Fruit fly (Drosophila melanogaster) whole organism, larva: Measurements from ENCODE around the gene caps.
A peak's percentile ranks its signal among the peaks of the same experiment; 100 is the strongest.

ENCODE experiments used
- noc ChIP-seq: fragments of 200-800 bp; sonication (Bioruptor generic); optimal IDR thresholded peaks from 3 replicates; lab custom pipeline; 2019; ENCODE audit warnings: missing biosample characterization, mild to moderate bottlenecking, missing genetic modification characterization, moderate library complexity

The caps gene

dm6 chr3L:13228502-13228941, at the start of gene caps:
Gene caps, plus strand, starts transcription at chr3L:13228692.
- peak; percentile 79 for TF ChIP-seq noc (tag; lab: Kevin White, UChicago)

dm6 chr3L:13180331-13180730, 48.2 kb upstream of the caps start:
- TF ChIP-seq noc (tag; lab: Kevin White, UChicago), result no peak

- TF ChIP-seq noc (tag; lab: Kevin White, UChicago), result no peak
Measured at dm6 chr3L:13182337-13182736, 46.2 kb upstream of the caps start.

- no peak for TF ChIP-seq noc (tag; lab: Kevin White, UChicago)
Measured at dm6 chr3L:13189280-13189679, 39.2 kb upstream of the caps start.

dm6 chr3L:13196237-13196636, 32.3 kb upstream of the caps start:
- no peak for TF ChIP-seq noc (tag; lab: Kevin White, UChicago)

dm6 chr3L:13197551-13197950, 30.9 kb upstream of the caps start:
- TF ChIP-seq noc (tag; lab: Kevin White, UChicago), result no peak

- TF ChIP-seq noc (tag; lab: Kevin White, UChicago), result no peak
Measured at dm6 chr3L:13210041-13210639, 18.4 kb upstream of the caps start.

dm6 chr3L:13211085-13211759, 17.3 kb upstream of the caps start:
- TF ChIP-seq noc (tag; lab: Kevin White, UChicago), result no peak

- no peak for TF ChIP-seq noc (tag; lab: Kevin White, UChicago)
Measured at dm6 chr3L:13212196-13212595, 16.3 kb upstream of the caps start.

dm6 chr3L:13212656-13213350, 15.7 kb upstream of the caps start:
- TF ChIP-seq noc (tag; lab: Kevin White, UChicago), result no peak

- no peak for TF ChIP-seq noc (tag; lab: Kevin White, UChicago)
Measured at dm6 chr3L:13213360-13213759, 15.1 kb upstream of the caps start.

- TF ChIP-seq noc (tag; lab: Kevin White, UChicago), result no peak
Measured at dm6 chr3L:13214603-13215453, 13.7 kb upstream of the caps start.

- no peak for TF ChIP-seq noc (tag; lab: Kevin White, UChicago)
Measured at dm6 chr3L:13217395-13217794, 11.1 kb upstream of the caps start.

dm6 chr3L:13217968-13218367, 10.5 kb upstream of the caps start:
- TF ChIP-seq noc (tag; lab: Kevin White, UChicago), result no peak

- TF ChIP-seq noc (tag; lab: Kevin White, UChicago), result no peak
Measured at dm6 chr3L:13223360-13224028, 5.0 kb upstream of the caps start.
